Fruit fly (Drosophila melanogaster): ENCODE measurements around the gene IntS12.

Gene IntS12

DNA sequence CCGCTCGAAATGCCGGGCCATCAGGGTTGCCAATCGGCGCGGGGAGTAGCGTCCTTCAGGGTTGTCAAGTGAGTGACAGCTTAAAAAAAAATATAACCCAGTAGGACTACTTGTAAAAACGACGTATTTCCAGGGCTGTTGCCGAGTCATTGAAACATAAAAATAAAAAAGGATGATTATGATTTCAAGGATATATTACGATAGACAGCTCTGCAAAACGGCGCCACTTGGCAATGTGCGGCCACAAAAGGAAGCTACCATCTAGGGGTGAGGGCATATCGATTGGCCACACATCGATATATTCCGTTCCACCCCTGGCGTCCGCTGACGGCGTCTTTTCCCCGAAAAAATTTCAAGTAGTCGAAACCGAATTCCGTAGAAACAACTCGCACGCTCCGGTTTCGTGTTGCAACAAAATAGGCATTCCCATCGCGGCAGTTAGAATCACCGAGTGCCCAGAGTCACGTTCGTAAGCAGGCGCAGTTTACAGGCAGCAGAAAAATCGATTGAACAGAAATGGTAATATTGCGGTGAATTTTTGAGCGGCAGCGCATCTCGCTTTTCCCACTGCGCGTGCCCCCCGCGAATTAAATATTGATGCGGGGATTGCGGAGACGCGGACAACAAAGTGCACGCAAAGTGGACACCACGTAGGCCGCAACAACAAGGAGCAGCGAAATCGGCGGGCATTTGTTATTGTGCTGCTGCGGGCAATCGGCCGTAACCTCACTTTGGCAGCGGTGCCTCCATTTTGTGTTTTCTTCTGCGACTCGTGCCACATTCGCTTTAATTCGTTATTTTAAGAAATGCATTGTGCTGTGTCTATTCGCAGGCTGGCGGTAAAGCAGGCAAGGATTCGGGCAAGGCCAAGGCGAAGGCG lies 3.6 kb downstream of the IntS12 start, which contains the start of the genes ball and His2Av:
Gene ball, minus strand, starts transcription at position 231 of the 880 bp plus-strand sequence.
Gene His2Av, plus strand, starts transcription at position 353 of the 880 bp plus-strand sequence.
- peak; percentile 36 for TF ChIP-seq cic (GFP tag; optimal IDR thresholded peaks at IDR 0.05)
- TF ChIP-seq bab1 (GFP tag; optimal IDR thresholded peaks at IDR 0.05) = peak; percentile 80
- peak; percentile 81 for TF ChIP-seq Clk (GFP tag; optimal IDR thresholded peaks at IDR 0.05)
- TF ChIP-seq Hr96 (GFP tag; optimal IDR thresholded peaks at IDR 0.05) = peak; percentile 89
- TF ChIP-seq CG12768 (GFP tag; optimal IDR thresholded peaks at IDR 0.05) = peak; percentile 73
- TF ChIP-seq CG7045 (GFP tag; optimal IDR thresholded peaks at IDR 0.05) = peak; percentile 60
- TF ChIP-seq CG33017 (tag; optimal IDR thresholded peaks at IDR 0.05) = peak; percentile 27
- peak; percentile 77 for TF ChIP-seq CG11617 (GFP tag; optimal IDR thresholded peaks at IDR 0.05)
- TF ChIP-seq cnc (optimal IDR thresholded peaks at IDR 0.05) = no peak
- TF ChIP-seq CG7101 (tag; optimal IDR thresholded peaks at IDR 0.05) = peak; percentile 77
- TF ChIP-seq toe (GFP tag; optimal IDR thresholded peaks at IDR 0.05) = peak; percentile 91
- peak; percentile 82 for TF ChIP-seq CG1620 (GFP tag; optimal IDR thresholded peaks at IDR 0.05)
- TF ChIP-seq CG5204 (GFP tag; optimal IDR thresholded peaks at IDR 0.05) = no peak
- TF ChIP-seq tj (GFP tag; optimal IDR thresholded peaks at IDR 0.05) = peak; percentile 78
- TF ChIP-seq ovo (GFP tag; optimal IDR thresholded peaks at IDR 0.05) = peak; percentile 58
- TF ChIP-seq Crg-1 (GFP tag; optimal IDR thresholded peaks at IDR 0.05) = peak; percentile 81
- peak; percentile 66 for TF ChIP-seq pad (GFP tag; optimal IDR thresholded peaks at IDR 0.05)
- TF ChIP-seq Mnt (GFP tag; optimal IDR thresholded peaks at IDR 0.05) = peak; percentile 72
- TF ChIP-seq CG14711 (tag; optimal IDR thresholded peaks at IDR 0.05) = peak; percentile 99
- TF ChIP-seq kay (GFP tag; ENCODE audit: borderline replicate concordance) = no peak

DNA sequence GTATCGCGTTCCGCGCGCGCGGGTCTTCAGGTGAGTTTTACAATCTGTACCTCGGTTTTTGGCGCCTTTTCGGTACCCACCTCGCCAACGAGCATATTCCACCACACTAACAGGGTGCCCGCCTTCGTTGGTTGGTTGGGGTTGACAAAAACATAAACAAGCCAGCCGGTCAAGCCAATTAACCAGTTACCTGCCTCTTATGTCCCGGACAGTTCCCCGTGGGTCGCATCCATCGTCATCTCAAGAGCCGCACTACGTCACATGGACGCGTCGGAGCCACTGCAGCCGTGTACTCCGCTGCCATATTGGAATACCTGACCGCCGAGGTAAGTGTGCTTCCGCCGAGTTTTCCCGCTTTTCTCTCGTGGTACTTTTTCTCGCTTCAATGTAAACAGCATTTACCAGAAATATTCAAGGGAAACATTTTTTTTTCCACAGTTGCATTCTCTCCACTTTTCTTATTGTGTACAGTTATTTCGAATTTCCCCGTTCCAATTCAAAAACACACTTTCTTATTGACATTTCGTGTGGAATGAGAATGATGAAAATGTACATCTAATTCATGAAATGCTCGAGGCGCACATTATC lies 4.4 kb downstream of the IntS12 start:
- TF ChIP-seq bab1 (GFP tag; optimal IDR thresholded peaks at IDR 0.05) (no peak), tj (GFP tag; optimal IDR thresholded peaks at IDR 0.05) (no peak), kay (GFP tag; ENCODE audit: borderline replicate concordance) (no peak), Hr96 (GFP tag; optimal IDR thresholded peaks at IDR 0.05) (no peak), cnc (optimal IDR thresholded peaks at IDR 0.05) (no peak), toe (GFP tag; optimal IDR thresholded peaks at IDR 0.05) (no peak), cic (GFP tag; optimal IDR thresholded peaks at IDR 0.05) (no peak), Clk (GFP tag; optimal IDR thresholded peaks at IDR 0.05) (no peak), CG11617 (GFP tag; optimal IDR thresholded peaks at IDR 0.05) (no peak), pad (GFP tag; optimal IDR thresholded peaks at IDR 0.05) (no peak), CG14711 (tag; optimal IDR thresholded peaks at IDR 0.05) (no peak), CG7101 (tag; optimal IDR thresholded peaks at IDR 0.05) (no peak), CG12768 (GFP tag; optimal IDR thresholded peaks at IDR 0.05) (no peak), Mnt (GFP tag; optimal IDR thresholded peaks at IDR 0.05) (no peak), CG33017 (tag; optimal IDR thresholded peaks at IDR 0.05) (no peak), Crg-1 (GFP tag; optimal IDR thresholded peaks at IDR 0.05) (no peak), CG1620 (GFP tag; optimal IDR thresholded peaks at IDR 0.05) (no peak)

DNA sequence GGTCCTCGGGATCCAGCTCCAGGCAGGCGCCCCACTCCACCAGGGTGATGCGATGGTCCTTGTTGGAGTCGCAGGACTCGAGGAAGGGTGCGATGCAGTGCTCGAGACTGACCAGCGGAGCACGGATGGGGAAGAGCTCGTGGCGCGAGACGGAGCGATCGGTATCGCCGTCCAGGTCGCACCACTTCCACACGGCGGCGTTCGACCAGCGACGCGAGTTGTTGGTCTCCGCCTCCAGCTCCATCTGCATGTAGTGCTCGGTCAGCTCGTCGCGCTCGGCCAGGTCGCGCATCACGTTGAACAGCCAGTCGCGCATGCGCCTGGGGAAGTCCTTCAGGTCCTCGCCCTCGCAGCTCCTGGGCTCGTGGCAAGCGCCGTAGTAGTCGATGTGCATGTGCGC lies 6.3 kb downstream of the IntS12 start:
- TF ChIP-seq Clk (GFP tag; optimal IDR thresholded peaks at IDR 0.05) (no peak), cnc (optimal IDR thresholded peaks at IDR 0.05) (no peak), toe (GFP tag; optimal IDR thresholded peaks at IDR 0.05) (no peak), CG11617 (GFP tag; optimal IDR thresholded peaks at IDR 0.05) (no peak), CG14711 (tag; optimal IDR thresholded peaks at IDR 0.05) (no peak), pad (GFP tag; optimal IDR thresholded peaks at IDR 0.05) (no peak), cic (GFP tag; optimal IDR thresholded peaks at IDR 0.05) (no peak), Hr96 (GFP tag; optimal IDR thresholded peaks at IDR 0.05) (no peak), CG7045 (GFP tag; optimal IDR thresholded peaks at IDR 0.05) (no peak), ovo (GFP tag; optimal IDR thresholded peaks at IDR 0.05) (no peak), CG12768 (GFP tag; optimal IDR thresholded peaks at IDR 0.05) (no peak)

DNA sequence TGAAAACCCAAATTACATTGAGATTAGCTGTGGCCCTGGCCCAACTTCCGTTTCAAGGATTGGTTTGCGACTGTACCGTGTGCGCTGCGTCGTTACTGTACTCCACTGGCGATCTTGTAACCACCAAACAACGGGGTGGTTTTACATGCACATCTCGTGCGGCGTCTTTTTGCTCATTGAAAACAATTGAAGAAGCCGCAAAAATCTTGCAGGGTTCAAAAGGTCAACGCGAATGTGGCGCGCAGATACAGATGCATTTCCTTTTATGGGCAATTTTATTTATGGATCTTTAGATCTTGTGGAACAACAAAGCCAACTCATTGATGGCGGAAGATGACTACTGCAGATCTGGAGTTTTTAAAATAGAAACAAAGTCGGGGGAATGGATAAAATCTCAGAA lies 7.3 kb downstream of the IntS12 start:
- no peak for TF ChIP-seq CG7101 (tag; optimal IDR thresholded peaks at IDR 0.05)

DNA sequence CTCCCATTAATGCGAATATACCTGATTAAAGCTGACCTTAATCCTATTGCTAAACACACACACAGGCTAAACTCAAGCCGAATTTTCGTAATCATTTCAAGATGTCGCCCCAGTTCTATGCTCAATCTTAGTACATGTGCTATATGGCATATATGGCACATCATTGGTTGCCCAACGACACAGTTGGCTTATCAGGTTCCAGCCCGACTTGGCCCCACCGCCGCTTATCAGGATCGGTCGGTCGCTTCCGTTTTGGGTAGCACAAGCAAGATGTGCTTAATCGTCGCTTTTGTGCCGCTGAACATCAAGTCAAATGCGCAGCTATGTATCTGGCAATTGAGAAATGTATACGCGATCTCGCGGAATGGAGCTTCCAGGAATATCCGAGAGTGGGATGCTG lies 7.9 kb downstream of the IntS12 start:
- TF ChIP-seq Hr96 (GFP tag; optimal IDR thresholded peaks at IDR 0.05) = no peak
- no peak for TF ChIP-seq CG14711 (tag; optimal IDR thresholded peaks at IDR 0.05)
- no peak for TF ChIP-seq CG1620 (GFP tag; optimal IDR thresholded peaks at IDR 0.05)

DNA sequence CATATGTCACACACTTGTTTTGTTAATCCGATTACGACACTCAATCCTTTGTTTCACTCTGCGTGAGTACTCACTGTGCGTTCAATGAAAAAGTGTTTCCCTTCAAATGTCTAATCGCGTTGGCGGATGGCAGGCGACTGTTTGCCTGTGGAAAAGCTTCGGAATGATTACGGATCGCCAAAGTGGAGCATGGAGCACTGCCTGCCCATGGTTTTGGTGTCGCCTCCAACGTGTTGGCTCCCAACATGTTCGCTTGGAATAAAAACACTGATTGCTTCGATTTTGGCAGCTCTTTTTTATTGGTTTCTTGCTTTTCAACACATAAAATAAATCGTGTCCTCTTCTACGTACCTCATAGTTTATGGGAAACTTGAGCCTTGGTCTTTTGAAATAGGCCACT lies 8.7 kb downstream of the IntS12 start, which contains the start of gene SPARC:
Gene SPARC, minus strand, starts transcription at position 144 of the 400 bp plus-strand sequence.
- no peak for TF ChIP-seq CG5204 (GFP tag; optimal IDR thresholded peaks at IDR 0.05)
- no peak for TF ChIP-seq CG11617 (GFP tag; optimal IDR thresholded peaks at IDR 0.05)
- peak; percentile 22 for TF ChIP-seq tj (GFP tag; optimal IDR thresholded peaks at IDR 0.05)
